Worm (Caenorhabditis elegans) whole organism, late embryonic: ENCODE measurements around the gene msp-40.

Experiments used
- C08G9.2 ChIP-seq: sonication (generic microtip); optimal IDR thresholded peaks from 2 replicates; lab custom pipeline; 2016; ENCODE audit warnings: mild to moderate bottlenecking, missing genetic modification characterization, moderate library complexity, missing compliant biosample characterization
- K02D7.2 ChIP-seq: sonication (generic microtip); optimal IDR thresholded peaks from 2 replicates; lab custom pipeline; 2017; ENCODE audit warnings: mild to moderate bottlenecking, missing genetic modification characterization, missing compliant biosample characterization
- T23F11.4 ChIP-seq: fragments of 200-800 bp; sonication (Bioruptor generic); optimal IDR thresholded peaks from 2 replicates; lab custom pipeline; 2018; ENCODE audit warnings: mild to moderate bottlenecking, missing genetic modification characterization, missing compliant biosample characterization
- Y22D7AL.16 ChIP-seq: sonication (generic microtip); optimal IDR thresholded peaks from 2 replicates; lab custom pipeline; 2016; ENCODE audit warnings: missing genetic modification characterization, missing compliant biosample characterization
- ahr-1 ChIP-seq: sonication (generic microtip); optimal IDR thresholded peaks from 2 replicates; lab custom pipeline; 2016; ENCODE audit warnings: missing genetic modification characterization, missing compliant biosample characterization
- ama-1 ChIP-seq: fragments of 150-350 bp; optimal IDR thresholded peaks from 2 replicates; lab custom pipeline; 2014
- ceh-18 ChIP-seq: sonication (generic microtip); optimal IDR thresholded peaks from 2 replicates; lab custom pipeline; 2016; ENCODE audit warnings: missing genetic modification characterization, missing compliant biosample characterization
- ceh-30 ChIP-seq: fragments of 150-350 bp; optimal IDR thresholded peaks from 2 replicates; lab custom pipeline; 2014; ENCODE audit warnings: missing biosample characterization, missing genetic modification characterization
- che-1 ChIP-seq: sonication (generic microtip); optimal IDR thresholded peaks from 2 replicates; lab custom pipeline; 2016; ENCODE audit warnings: mild to moderate bottlenecking, missing genetic modification characterization, missing compliant biosample characterization
- elt-2 ChIP-seq: sonication (generic microtip); optimal IDR thresholded peaks from 2 replicates; lab custom pipeline; 2016; ENCODE audit warnings: missing genetic modification reagents, missing genetic modification characterization, missing compliant biosample characterization
- eyg-1 ChIP-seq: sonication (generic microtip); optimal IDR thresholded peaks from 2 replicates; lab custom pipeline; 2016; ENCODE audit warnings: missing genotype, missing genetic modification characterization, missing compliant biosample characterization
- fax-1 ChIP-seq: sonication (generic microtip); optimal IDR thresholded peaks from 2 replicates; lab custom pipeline; 2016; ENCODE audit warnings: missing genotype, missing genetic modification characterization, missing compliant biosample characterization
- hlh-13 ChIP-seq: fragments of 200-800 bp; sonication (Bioruptor generic); optimal IDR thresholded peaks from 2 replicates; lab custom pipeline; 2018; ENCODE audit warnings: mild to moderate bottlenecking, missing genetic modification characterization, missing compliant biosample characterization
- hlh-15 ChIP-seq: sonication (generic microtip); optimal IDR thresholded peaks from 2 replicates; lab custom pipeline; 2016; ENCODE audit warnings: missing genetic modification characterization, missing compliant biosample characterization
- hlh-6 ChIP-seq: sonication (generic microtip); optimal IDR thresholded peaks from 2 replicates; lab custom pipeline; 2016; ENCODE audit warnings: missing genotype, missing genetic modification characterization, missing compliant biosample characterization
- hlh-8 ChIP-seq: sonication (generic microtip); optimal IDR thresholded peaks from 2 replicates; lab custom pipeline; 2016; ENCODE audit warnings: missing genotype, missing genetic modification characterization, missing compliant biosample characterization
- lim-6 ChIP-seq: sonication (generic microtip); optimal IDR thresholded peaks from 2 replicates; lab custom pipeline; 2016; ENCODE audit warnings: missing genetic modification characterization, missing compliant biosample characterization
- lin-11 ChIP-seq: fragments of 200-800 bp; sonication (Bioruptor generic); optimal IDR thresholded peaks from 2 replicates; lab custom pipeline; 2018; ENCODE audit warnings: mild to moderate bottlenecking, missing genetic modification characterization, missing compliant biosample characterization
- madf-2 ChIP-seq: sonication (generic microtip); optimal IDR thresholded peaks from 2 replicates; lab custom pipeline; 2017; ENCODE audit warnings: missing genetic modification characterization, missing compliant biosample characterization
- mec-3 ChIP-seq: sonication (generic microtip); optimal IDR thresholded peaks from 2 replicates; lab custom pipeline; 2016; ENCODE audit warnings: borderline replicate concordance, missing genetic modification characterization, missing compliant biosample characterization
- nhr-232 ChIP-seq: sonication (generic microtip); optimal IDR thresholded peaks from 2 replicates; lab custom pipeline; 2016; ENCODE audit warnings: missing genetic modification characterization, missing compliant biosample characterization
- odd-2 ChIP-seq: sonication (generic microtip); optimal IDR thresholded peaks from 2 replicates; lab custom pipeline; 2017; ENCODE audit warnings: antibody characterized with exemption, mild to moderate bottlenecking, missing genetic modification characterization, missing compliant biosample characterization
- pag-3 ChIP-seq: sonication (generic microtip); optimal IDR thresholded peaks from 2 replicates; lab custom pipeline; 2016; ENCODE audit warnings: missing compliant biosample characterization, missing genetic modification characterization, borderline replicate concordance
- pha-2 ChIP-seq: sonication (generic microtip); optimal IDR thresholded peaks from 2 replicates; lab custom pipeline; 2017; ENCODE audit warnings: mild to moderate bottlenecking, missing genetic modification characterization, missing compliant biosample characterization
- pha-4 ChIP-seq: fragments of 150-350 bp; optimal IDR thresholded peaks from 2 replicates; lab custom pipeline; 2018; ENCODE audit warnings: missing biosample characterization, missing genetic modification reagents, missing genetic modification characterization
- pros-1 ChIP-seq: fragments of 150-350 bp; optimal IDR thresholded peaks from 2 replicates; lab custom pipeline; 2014; ENCODE audit warnings: missing biosample characterization, missing genetic modification reagents, missing genetic modification characterization
- ref-2 ChIP-seq: sonication (generic microtip); optimal IDR thresholded peaks from 2 replicates; lab custom pipeline; 2016; ENCODE audit warnings: missing genetic modification characterization, missing compliant biosample characterization
- rnt-1 ChIP-seq: sonication (generic microtip); optimal IDR thresholded peaks from 2 replicates; lab custom pipeline; 2016; ENCODE audit warnings: missing genetic modification characterization, missing compliant biosample characterization
- sox-2 ChIP-seq: fragments of 200-800 bp; sonication (Bioruptor generic); IDR thresholded peaks from 2 replicates; pipeline ENCODE4 v1.3.6; 2022; ENCODE audit warnings: missing genetic modification reagents, missing genetic modification characterization, missing compliant biosample characterization
- sox-4 ChIP-seq: sonication (generic microtip); optimal IDR thresholded peaks from 2 replicates; lab custom pipeline; 2017; ENCODE audit warnings: mild to moderate bottlenecking, missing genetic modification characterization, inconsistent platforms, missing compliant biosample characterization
- syd-9 ChIP-seq: sonication (generic microtip); optimal IDR thresholded peaks from 2 replicates; lab custom pipeline; 2016; ENCODE audit warnings: mild to moderate bottlenecking, missing genetic modification characterization, moderate library complexity, missing compliant biosample characterization
- tbx-7 ChIP-seq: sonication (generic microtip); optimal IDR thresholded peaks from 2 replicates; lab custom pipeline; 2016; ENCODE audit warnings: missing genotype, missing genetic modification characterization, missing compliant biosample characterization
- ttx-3 ChIP-seq: sonication (generic microtip); optimal IDR thresholded peaks from 2 replicates; lab custom pipeline; 2016; ENCODE audit warnings: missing genetic modification reagents, missing genetic modification characterization, missing compliant biosample characterization
- unc-42 ChIP-seq: sonication (generic microtip); optimal IDR thresholded peaks from 2 replicates; lab custom pipeline; 2016; ENCODE audit warnings: missing genotype, missing genetic modification characterization, missing compliant biosample characterization
- unc-55 ChIP-seq: sonication (generic microtip); optimal IDR thresholded peaks from 2 replicates; lab custom pipeline; 2017; ENCODE audit warnings: missing biosample characterization, missing genetic modification reagents, missing genetic modification characterization
- unc-86 ChIP-seq: sonication (generic microtip); optimal IDR thresholded peaks from 2 replicates; lab custom pipeline; 2016; ENCODE audit warnings: missing genetic modification characterization, missing compliant biosample characterization
- ztf-16 ChIP-seq: sonication (generic microtip); optimal IDR thresholded peaks from 2 replicates; lab custom pipeline; 2017; ENCODE audit warnings: missing genetic modification characterization, missing compliant biosample characterization

msp-40 gene

ce11 chrII:4797071-4797470 lies 28.1 kb upstream of the msp-40 start, which contains the start of gene C33F10.14:
C33F10.14 (plus strand) TSS chrII:4797371.
- no peak for TF ChIP-seq hlh-8
- no peak for TF ChIP-seq ama-1 (lab: Kevin White, UChicago)
- no peak for TF ChIP-seq ahr-1 (tag; lab: Kevin White, UChicago)
- TF ChIP-seq odd-2 (tag; lab: Kevin White, UChicago) = no peak
- no peak for TF ChIP-seq ceh-18 (tag; lab: Kevin White, UChicago)
- TF ChIP-seq ref-2 (tag; lab: Kevin White, UChicago) = no peak
- no peak for TF ChIP-seq elt-2 (tag; lab: Kevin White, UChicago)
- TF ChIP-seq ceh-30 (tag; lab: Kevin White, UChicago) = no peak
- no peak for TF ChIP-seq ttx-3
- no peak for TF ChIP-seq C08G9.2
- TF ChIP-seq hlh-6 (tag; lab: Kevin White, UChicago) = no peak
- TF ChIP-seq nhr-232 (tag; lab: Kevin White, UChicago) = no peak
- no peak for TF ChIP-seq pag-3 (tag; lab: Kevin White, UChicago)
- TF ChIP-seq mec-3 (tag; lab: Kevin White, UChicago) = no peak
- no peak for TF ChIP-seq hlh-15 (tag; lab: Kevin White, UChicago)
- no peak for TF ChIP-seq pha-2 (tag; lab: Kevin White, UChicago)
- TF ChIP-seq eyg-1 (tag; lab: Kevin White, UChicago) = no peak
- TF ChIP-seq sox-4 = no peak
- TF ChIP-seq, all 69 proteins: peak for 0

ce11 chrII:4800524-4800923 lies 24.7 kb upstream of the msp-40 start:
- TF ChIP-seq pag-3 (tag; lab: Kevin White, UChicago) (no peak), syd-9 (tag; lab: Kevin White, UChicago) (no peak), hlh-6 (tag; lab: Kevin White, UChicago) (no peak), Y22D7AL.16 (tag; lab: Kevin White, UChicago) (no peak), elt-2 (tag; lab: Kevin White, UChicago) (no peak), sox-2 (GFP tag; lab: Robert Waterston, UW) (no peak), pha-4 (tag; lab: Kevin White, UChicago) (no peak), unc-42 (no peak), tbx-7 (no peak), madf-2 (tag; lab: Kevin White, UChicago) (no peak), unc-86 (tag; lab: Kevin White, UChicago) (no peak), T23F11.4 (GFP tag; lab: Kevin White, UChicago) (no peak), hlh-13 (no peak), lin-11 (tag; lab: Kevin White, UChicago) (no peak), fax-1 (tag; lab: Kevin White, UChicago) (no peak), ceh-30 (tag; lab: Kevin White, UChicago) (no peak), rnt-1 (tag; lab: Kevin White, UChicago) (no peak), che-1 (tag; lab: Kevin White, UChicago) (no peak), pros-1 (tag; lab: Kevin White, UChicago) (no peak)

DNA sequence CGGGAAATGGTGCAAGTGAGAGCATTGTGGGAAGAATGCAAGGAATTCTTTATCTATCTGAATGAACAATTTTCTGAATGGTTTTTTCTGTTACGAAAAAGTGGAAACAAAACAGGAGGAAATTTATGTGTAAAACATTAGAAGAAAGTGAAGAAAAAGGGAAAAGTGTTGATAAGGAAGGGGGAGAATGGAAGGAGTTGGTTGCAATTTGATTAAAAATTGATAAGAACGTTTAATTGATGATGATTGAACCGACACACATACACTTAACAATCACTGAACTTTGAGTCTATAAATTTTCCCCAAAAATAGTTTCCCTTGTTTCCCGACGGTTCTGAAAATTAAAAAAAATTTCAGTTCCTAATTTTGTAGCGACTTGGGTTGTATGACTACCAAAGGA lies 22.3 kb upstream of the msp-40 start:
- TF ChIP-seq elt-2 (tag; lab: Kevin White, UChicago) (peak; percentile 80), K02D7.2 (tag; lab: Kevin White, UChicago) (no peak)

DNA sequence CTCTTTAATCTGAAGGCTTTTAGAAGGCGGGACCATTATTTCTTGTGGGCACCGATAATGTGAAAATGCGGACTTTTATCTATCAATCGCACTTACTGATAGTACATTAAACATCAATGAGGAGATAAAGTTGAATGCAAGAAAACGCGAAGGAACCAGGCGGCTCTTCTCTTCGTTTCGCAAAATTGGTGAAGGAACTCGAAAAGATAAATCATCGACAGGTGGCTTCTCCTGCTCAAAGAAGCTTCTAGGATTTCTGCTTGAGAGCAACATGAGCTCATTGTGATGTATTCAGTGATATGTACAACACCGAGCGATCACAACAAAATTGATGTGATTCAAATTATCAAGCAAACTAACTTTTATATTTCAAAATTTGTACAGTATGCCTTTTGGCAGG lies 19.4 kb upstream of the msp-40 start:
- peak; percentile 52 for TF ChIP-seq rnt-1 (tag; lab: Kevin White, UChicago)
- TF ChIP-seq unc-55 = peak; percentile 61
- TF ChIP-seq lim-6 (tag; lab: Kevin White, UChicago) = no peak
- no peak for TF ChIP-seq ztf-16 (tag; lab: Kevin White, UChicago)
